Worm (Caenorhabditis elegans): Measurements from ENCODE around the gene spig-3.

ce11 chrV:14333116-14333515 is 33.6 kb upstream of the spig-3 start, which contains the start of gene srm-4:
- TF ChIP-seq flt-1 (GFP tag; IDR thresholded peaks at IDR 0.05) (no peak), cog-1 (tag; optimal IDR thresholded peaks at IDR 0.05) (no peak), tab-1 (GFP tag; IDR thresholded peaks at IDR 0.05) (no peak), ref-1 (GFP tag; conservative IDR thresholded peaks at IDR 0.05) (no peak), ztf-29 (GFP tag; IDR thresholded peaks at IDR 0.05) (no peak), klf-2 (GFP tag; conservative IDR thresholded peaks at IDR 0.05) (no peak), ztf-23 (GFP tag; IDR thresholded peaks at IDR 0.05) (no peak), T22C8.4 (GFP tag; IDR thresholded peaks at IDR 0.05) (no peak), med-1 (GFP tag; optimal IDR thresholded peaks at IDR 0.05; ENCODE audit: insufficient read depth) (no peak)
